Worm (Caenorhabditis elegans): ENCODE measurements around the gene R04B3.3.

R04B3.3 gene

ce11 chrX:2475873-2476272 lies at the start of gene R04B3.3:
Gene R04B3.3 (minus strand): TSS chrX:2475973.
- TF ChIP-seq unc-3 (GFP tag; conservative IDR thresholded peaks at IDR 0.05) (no peak), unc-3 (tag; optimal IDR thresholded peaks at IDR 0.05) (no peak), syd-9 (tag; optimal IDR thresholded peaks at IDR 0.05) (no peak), pha-2 (tag; optimal IDR thresholded peaks at IDR 0.05) (no peak), ceh-30 (tag; optimal IDR thresholded peaks at IDR 0.05) (no peak), ttx-3 (tag; optimal IDR thresholded peaks at IDR 0.05) (no peak), ceh-18 (tag; optimal IDR thresholded peaks at IDR 0.05) (no peak), ceh-9 (tag; optimal IDR thresholded peaks at IDR 0.05) (no peak), odd-2 (tag; optimal IDR thresholded peaks at IDR 0.05) (no peak), ahr-1 (tag; optimal IDR thresholded peaks at IDR 0.05) (no peak), ceh-34 (tag; optimal IDR thresholded peaks at IDR 0.05) (no peak), fkh-6 (tag; optimal IDR thresholded peaks at IDR 0.05) (no peak), fkh-10 (GFP tag; optimal IDR thresholded peaks at IDR 0.05) (no peak), elt-2 (tag; optimal IDR thresholded peaks at IDR 0.05) (no peak), ceh-22 (tag; optimal IDR thresholded peaks at IDR 0.05) (no peak), K02D7.2 (tag; optimal IDR thresholded peaks at IDR 0.05) (no peak), ref-2 (tag; optimal IDR thresholded peaks at IDR 0.05) (no peak), sdc-2 (tag; optimal IDR thresholded peaks at IDR 0.05) (no peak), dmd-4 (tag; optimal IDR thresholded peaks at IDR 0.05; ENCODE audit: borderline replicate concordance) (no peak), hlh-13 (GFP tag; optimal IDR thresholded peaks at IDR 0.05) (no peak)

ce11 chrX:2522658-2523057 lies 46.9 kb upstream of the R04B3.3 start:
- TF ChIP-seq unc-42 (tag; optimal IDR thresholded peaks at IDR 0.05) (peak; percentile 68), dmd-4 (tag; optimal IDR thresholded peaks at IDR 0.05; ENCODE audit: borderline replicate concordance) (no peak), gmeb-2 (tag; optimal IDR thresholded peaks at IDR 0.05) (no peak), F13H6.1 (tag; optimal IDR thresholded peaks at IDR 0.05) (no peak), syd-9 (tag; optimal IDR thresholded peaks at IDR 0.05) (no peak)

ce11 chrX:2520461-2520860 lies 44.7 kb upstream of the R04B3.3 start:
- TF ChIP-seq elt-4 (tag; optimal IDR thresholded peaks at IDR 0.05) = no peak
- TF ChIP-seq rnt-1 (tag; optimal IDR thresholded peaks at IDR 0.05) = peak; percentile 36
- peak; percentile 43 for TF ChIP-seq unc-55 (GFP tag; optimal IDR thresholded peaks at IDR 0.05)

ce11 chrX:2516949-2517696 lies 41.4 kb upstream of the R04B3.3 start:
- no peak for TF ChIP-seq elt-2 (tag; optimal IDR thresholded peaks at IDR 0.05)
- TF ChIP-seq pat-9 (tag; optimal IDR thresholded peaks at IDR 0.05) = no peak
- TF ChIP-seq unc-42 (tag; optimal IDR thresholded peaks at IDR 0.05) = peak; percentile 60

ce11 chrX:2515224-2515623 lies 39.5 kb upstream of the R04B3.3 start, which contains the start of gene syg-1:
Gene syg-1 (minus strand): TSS chrX:2515324.
- TF ChIP-seq nhr-11 (tag; optimal IDR thresholded peaks at IDR 0.05) (no peak), T23F11.4 (GFP tag; optimal IDR thresholded peaks at IDR 0.05) (no peak), ceh-18 (tag; optimal IDR thresholded peaks at IDR 0.05) (no peak)

- peak; percentile 68 for TF ChIP-seq unc-55 (GFP tag; optimal IDR thresholded peaks at IDR 0.05)
- TF ChIP-seq unc-42 (tag; optimal IDR thresholded peaks at IDR 0.05) = peak; percentile 27
- no peak for TF ChIP-seq dve-1 (tag; optimal IDR thresholded peaks at IDR 0.05)
Observed at ce11 chrX:2513667-2514198, 38.0 kb upstream of the R04B3.3 start.

Measured in whole organism, late embryonic.